Worm (Caenorhabditis elegans) whole organism, young adult: ENCODE data around the gene die-1.

Experiments
- B0035.1 ChIP-seq: sonication (generic microtip); optimal IDR thresholded peaks from 2 replicates; lab custom pipeline; 2016; ENCODE audit warnings: missing genetic modification characterization, mild to moderate bottlenecking, missing compliant biosample characterization, missing genotype, missing genetic modification reagents
- F39B2.1 ChIP-seq: fragments of 200-800 bp; sonication (Bioruptor generic); IDR thresholded peaks from 2 replicates; pipeline ENCODE4 v1.3.6; 2022; ENCODE audit warnings: missing genetic modification reagents, missing genetic modification characterization, missing compliant biosample characterization
- F49E8.2 ChIP-seq: sonication (generic microtip); optimal IDR thresholded peaks from 3 replicates; lab custom pipeline; 2017; ENCODE audit warnings: missing genetic modification characterization, mild to moderate bottlenecking, missing compliant biosample characterization, antibody characterized with exemption, moderate library complexity; ENCODE audit not compliant: insufficient read depth
- ama-1 ChIP-seq, 3 experiments: fragments of 150-350 bp in 1 of 3; sonication (generic microtip) in 2 of 3; optimal IDR thresholded peaks; 2 replicates each; lab custom pipeline; 2014 to 2018; ENCODE audit warnings: missing biosample characterization in 2 of 3, missing genetic modification characterization in 2 of 3, missing genetic modification reagents in 2 of 3
- dpl-1 ChIP-seq: fragments of 150-350 bp; optimal IDR thresholded peaks from 2 replicates; lab custom pipeline; 2014; ENCODE audit warnings: missing biosample characterization, missing genetic modification reagents, missing genetic modification characterization
- lin-54 ChIP-seq: fragments of 200-800 bp; sonication (Bioruptor generic); optimal IDR thresholded peaks from 2 replicates; lab custom pipeline; 2018; ENCODE audit warnings: mild to moderate bottlenecking, missing genetic modification characterization, missing compliant biosample characterization
- nfya-2 ChIP-seq: fragments of 200-800 bp; sonication (Bioruptor generic); IDR thresholded peaks from 2 replicates; pipeline ENCODE4 v1.3.6; 2022; ENCODE audit warnings: missing genetic modification reagents, missing genetic modification characterization, missing compliant biosample characterization
- repo-1 ChIP-seq: sonication (generic microtip); optimal IDR thresholded peaks from 2 replicates; lab custom pipeline; 2017; ENCODE audit warnings: mild to moderate bottlenecking, missing genetic modification characterization, missing compliant biosample characterization
- snpc-4 ChIP-seq, 5 experiments: fragments of 150-350 bp in 1 of 5; sonication (generic microtip) in 4 of 5; optimal IDR thresholded peaks; 2 replicates each; lab custom pipeline; 2014 to 2018; ENCODE audit warnings: missing genetic modification characterization in 5 of 5, missing biosample characterization in 3 of 5, antibody characterized with exemption in 2 of 5, mild to moderate bottlenecking in 2 of 5, missing compliant biosample characterization in 2 of 5, missing genotype in 2 of 5, moderate library complexity in 2 of 5, missing genetic modification reagents in 1 of 5
- ztf-25 ChIP-seq: fragments of 200-800 bp; sonication (Bioruptor generic); IDR thresholded peaks from 2 replicates; pipeline ENCODE4 v1.3.6; 2022; ENCODE audit warnings: missing genetic modification reagents, missing genetic modification characterization, missing compliant biosample characterization
- ztf-28 ChIP-seq: fragments of 200-800 bp; sonication (Bioruptor generic); IDR thresholded peaks from 2 replicates; pipeline ENCODE4 v1.3.6; 2022; ENCODE audit warnings: missing genetic modification reagents, missing genetic modification characterization, missing compliant biosample characterization
- ztf-3 ChIP-seq: fragments of 200-800 bp; sonication (Bioruptor generic); optimal IDR thresholded peaks from 2 replicates; lab custom pipeline; 2018; ENCODE audit warnings: mild to moderate bottlenecking, missing genetic modification characterization, missing compliant biosample characterization

DNA sequence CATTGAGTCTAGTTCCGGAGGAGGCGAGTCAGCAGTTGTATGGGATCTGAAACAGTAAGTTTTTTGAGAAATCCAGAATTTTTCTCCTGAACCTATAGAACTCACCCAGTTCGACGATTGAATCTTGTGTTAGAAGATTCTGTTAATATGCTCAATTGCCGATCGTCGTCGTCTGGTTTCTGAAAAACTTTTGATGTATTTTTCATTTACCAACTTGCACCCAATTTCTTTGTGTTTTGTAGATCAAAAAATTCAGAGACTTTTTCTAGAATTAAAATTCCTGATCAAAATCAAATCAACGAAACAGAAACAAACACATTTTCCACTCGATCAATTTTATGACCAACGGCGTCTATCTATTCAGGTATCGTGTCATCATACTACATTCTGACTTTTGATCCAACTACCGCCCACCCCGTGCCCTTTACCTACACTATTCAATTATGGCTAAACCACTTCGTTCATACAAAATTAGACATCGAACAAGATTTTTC, 11.1 kb downstream of the die-1 start, which contains the start of gene C18D1.2:
- TF ChIP-seq ztf-28 (GFP tag; lab: Robert Waterston, UW) (no peak), F39B2.1 (no peak), ztf-3 (GFP tag; lab: Kevin White, UChicago) (no peak), repo-1 (no peak), snpc-4 (GFP tag; optimal IDR thresholded peaks at IDR 0.05; lab: Kevin White, UChicago) (no peak), snpc-4 (tag; optimal IDR thresholded peaks at IDR 0.05; lab: Kevin White, UChicago) (no peak), F49E8.2 (tag; lab: Kevin White, UChicago) (no peak), dpl-1 (GFP tag; lab: Kevin White, UChicago) (no peak), nfya-2 (no peak), ama-1 (optimal IDR thresholded peaks at IDR 0.05; lab: Kevin White, UChicago) (no peak), ama-1 (GFP tag; optimal IDR thresholded peaks at IDR 0.05; lab: Kevin White, UChicago) (no peak), B0035.1 (tag; lab: Kevin White, UChicago) (no peak), ztf-25 (GFP tag; lab: Robert Waterston, UW) (no peak), lin-54 (GFP tag; lab: Kevin White, UChicago) (no peak)
